Worm (Caenorhabditis elegans) whole organism, midembryonic: ENCODE measurements around the gene ilkp-1.

ENCODE experiments used
- tab-1 ChIP-seq: fragments of 200-800 bp; sonication (Bioruptor generic); IDR thresholded peaks from 2 replicates; pipeline ENCODE4 v1.3.6; 2022; ENCODE audit warnings: missing genetic modification characterization, missing compliant biosample characterization

Gene ilkp-1

DNA sequence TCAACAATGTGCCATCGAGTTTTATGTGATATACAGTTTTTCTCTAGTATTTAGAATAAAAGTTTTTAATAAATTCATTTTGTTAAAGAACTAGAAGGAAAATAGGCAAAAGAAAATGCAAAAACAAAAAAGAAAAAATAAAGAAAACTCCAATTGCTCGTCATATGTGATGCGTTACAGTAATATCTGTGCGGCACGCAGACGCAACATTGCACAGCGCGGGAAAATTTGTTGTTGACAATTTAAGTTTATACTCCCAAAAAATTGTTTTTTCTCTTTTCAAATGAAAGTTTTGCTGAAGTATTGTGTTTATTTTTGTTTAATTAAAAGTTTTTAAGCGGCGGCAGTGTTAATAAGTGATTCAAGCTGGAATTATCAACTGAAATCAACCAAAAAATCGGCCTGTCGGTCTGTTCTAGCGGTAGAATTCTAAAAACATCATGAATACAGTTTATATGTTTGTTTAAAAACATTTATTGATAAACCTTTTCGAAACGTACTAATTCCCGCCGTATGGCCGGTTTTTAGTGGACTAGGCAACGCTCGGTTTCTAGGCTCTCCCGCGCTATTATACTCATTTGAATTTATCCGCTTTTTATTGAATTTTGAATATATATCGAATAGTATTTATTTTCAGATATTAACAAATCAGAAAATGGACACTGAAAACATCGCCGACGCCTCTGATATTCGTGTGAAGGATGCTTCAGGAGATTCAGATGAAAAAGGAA lies 56.1 kb downstream of the ilkp-1 start, which contains the start of gene nasp-1:
Gene nasp-1, plus strand, starts transcription at position 632 of the 731 bp plus-strand sequence.
- no peak for TF ChIP-seq tab-1
